Fruit fly (Drosophila melanogaster) Kc167 (cell line): ENCODE measurements around the gene wda.

Source experiments
- Myc ChIP-seq: fragments of >200 bp; optimal IDR thresholded peaks from 2 replicates; lab custom pipeline; 2017; ENCODE audit warnings: missing external identifiers
- Sin3A ChIP-seq: fragments of >200 bp; optimal IDR thresholded peaks from 2 replicates; lab custom pipeline; 2018; ENCODE audit warnings: missing external identifiers
- h ChIP-seq: fragments of >200 bp; optimal IDR thresholded peaks from 3 replicates; lab custom pipeline; 2018; ENCODE audit warnings: missing external identifiers
- insv ChIP-seq: fragments of >200 bp; optimal IDR thresholded peaks from 3 replicates; lab custom pipeline; 2018; ENCODE audit warnings: missing external identifiers
- psq ChIP-seq: fragments of >200 bp; optimal IDR thresholded peaks from 2 replicates; lab custom pipeline; 2017; ENCODE audit warnings: missing external identifiers
- ttk ChIP-seq: sonication (Bioruptor generic); optimal IDR thresholded peaks from 2 replicates; lab custom pipeline; 2017; ENCODE audit warnings: missing external identifiers

DNA sequence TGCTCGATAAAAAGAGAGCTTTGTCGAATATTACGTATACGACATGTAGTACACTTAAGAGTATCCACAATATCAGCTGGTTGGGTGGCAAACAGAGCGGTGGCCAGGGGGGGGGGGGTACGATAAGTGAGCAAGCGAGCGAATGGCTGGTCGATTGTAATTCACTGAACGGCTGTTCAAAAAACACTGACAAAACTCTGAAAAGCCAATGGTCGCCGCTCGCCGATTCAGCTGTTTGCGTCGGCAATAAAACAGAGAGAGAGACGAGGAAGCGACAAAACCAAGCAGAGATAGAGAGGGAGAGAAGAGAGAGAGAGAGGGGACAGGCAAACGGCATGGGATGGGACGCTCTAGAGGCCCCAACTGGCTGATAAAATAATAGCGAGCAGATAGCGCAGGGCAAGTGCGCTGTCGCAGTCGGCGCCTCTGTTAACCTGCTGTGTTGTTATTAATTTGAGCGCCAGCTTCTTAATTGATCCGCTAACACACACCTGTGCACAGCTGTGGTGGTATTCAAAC lies 31.3 kb downstream of the wda start, which contains the start of gene cnc:
- TF ChIP-seq Sin3A (lab: Kevin White, UChicago) (no peak), psq (lab: Kevin White, UChicago) (no peak), ttk (lab: Kevin White, UChicago) (no peak), h (no peak), Myc (no peak), insv (lab: Kevin White, UChicago) (no peak)
